Worm (Caenorhabditis elegans) whole organism, midembryonic: Measurements from ENCODE around the gene ZC155.4.

ENCODE experiments used
- T22C8.4 ChIP-seq: fragments of 200-800 bp; sonication (Bioruptor generic); IDR thresholded peaks from 2 replicates; pipeline ENCODE4 v1.3.6; 2022; ENCODE audit warnings: missing genetic modification characterization, missing compliant biosample characterization
- cog-1 ChIP-seq: sonication (generic microtip); optimal IDR thresholded peaks from 2 replicates; lab custom pipeline; 2016; ENCODE audit warnings: missing genetic modification characterization, missing compliant biosample characterization
- flt-1 ChIP-seq: fragments of 200-800 bp; sonication (Bioruptor generic); IDR thresholded peaks from 2 replicates; pipeline ENCODE4 v1.3.6; 2022; ENCODE audit warnings: missing genetic modification characterization, missing compliant biosample characterization
- klf-2 ChIP-seq: fragments of 200-800 bp; sonication (Bioruptor generic); conservative IDR thresholded peaks from 2 replicates; pipeline ENCODE4 v1.3.6; 2022; ENCODE audit warnings: missing genetic modification reagents, missing genetic modification characterization, missing compliant biosample characterization
- med-1 ChIP-seq: sonication (generic microtip); optimal IDR thresholded peaks from 2 replicates; lab custom pipeline; 2017; ENCODE audit warnings: missing genetic modification characterization, mild to moderate bottlenecking, missing compliant biosample characterization, antibody characterized with exemption, missing genetic modification reagents; ENCODE audit not compliant: insufficient read depth
- ref-1 ChIP-seq: fragments of 200-800 bp; sonication (Bioruptor generic); conservative IDR thresholded peaks from 2 replicates; pipeline ENCODE4 v1.3.6; 2022; ENCODE audit warnings: missing genetic modification reagents, missing genetic modification characterization, missing compliant biosample characterization
- tab-1 ChIP-seq: fragments of 200-800 bp; sonication (Bioruptor generic); IDR thresholded peaks from 2 replicates; pipeline ENCODE4 v1.3.6; 2022; ENCODE audit warnings: missing genetic modification characterization, missing compliant biosample characterization
- ztf-23 ChIP-seq: fragments of 200-800 bp; sonication (Bioruptor generic); IDR thresholded peaks from 2 replicates; pipeline ENCODE4 v1.3.6; 2022; ENCODE audit warnings: missing genetic modification reagents, missing genetic modification characterization, missing compliant biosample characterization
- ztf-29 ChIP-seq: fragments of 200-800 bp; sonication (Bioruptor generic); IDR thresholded peaks from 2 replicates; pipeline ENCODE4 v1.3.6; 2022; ENCODE audit warnings: missing genetic modification reagents, missing genetic modification characterization, missing compliant biosample characterization

DNA sequence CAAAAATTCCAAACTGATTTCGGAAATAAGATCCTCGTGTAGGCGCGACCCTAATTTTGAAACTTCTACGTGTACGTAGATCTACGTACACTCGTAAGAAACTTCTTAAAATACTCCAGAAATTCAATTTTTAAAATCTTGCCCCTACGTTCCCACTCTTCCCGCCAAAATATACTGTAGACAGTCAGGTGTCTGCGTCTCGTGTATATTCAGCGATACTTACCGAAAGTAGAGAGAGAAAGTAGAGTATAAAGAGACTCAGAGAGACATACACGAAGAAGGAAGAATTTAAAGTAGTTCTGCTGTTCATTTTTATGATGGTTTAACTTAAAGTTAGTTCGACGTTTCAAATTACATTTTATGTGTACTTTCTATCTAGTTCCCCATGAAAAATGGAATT lies 22.0 kb downstream of the ZC155.4 start:
- no peak for TF ChIP-seq tab-1
- no peak for TF ChIP-seq cog-1 (tag; lab: Kevin White, UChicago)
- no peak for TF ChIP-seq flt-1 (GFP tag; lab: Robert Waterston, UW)
- TF ChIP-seq ztf-23 (GFP tag; lab: Robert Waterston, UW): no peak
- TF ChIP-seq ztf-29: no peak
- TF ChIP-seq klf-2: no peak
- no peak for TF ChIP-seq T22C8.4 (GFP tag; lab: Robert Waterston, UW)
- TF ChIP-seq ref-1 (GFP tag; lab: Robert Waterston, UW): no peak
- no peak for TF ChIP-seq med-1
